Worm (Caenorhabditis elegans): ENCODE results near the gene srz-23.
A peak's percentile ranks its signal among the peaks of the same experiment; 100 is the strongest.

srz-23 gene

ce11 chrIV:3491477-3491876 lies 38.1 kb downstream of the srz-23 start, which contains the start of gene srz-78:
TSS of gene srz-78 (plus strand) at chrIV:3491777.
- TF ChIP-seq jun-1 (tag; optimal IDR thresholded peaks at IDR 0.05) (no peak), madf-5 (GFP tag; IDR thresholded peaks at IDR 0.05) (no peak), sdz-12 (GFP tag; optimal IDR thresholded peaks at IDR 0.05) (no peak), unc-130 (GFP tag; optimal IDR thresholded peaks at IDR 0.05) (no peak), mdl-1 (tag; optimal IDR thresholded peaks at IDR 0.05) (no peak), D1046.2 (GFP tag; IDR thresholded peaks at IDR 0.05) (no peak), nhr-11 (tag; optimal IDR thresholded peaks at IDR 0.05) (no peak)

DNA sequence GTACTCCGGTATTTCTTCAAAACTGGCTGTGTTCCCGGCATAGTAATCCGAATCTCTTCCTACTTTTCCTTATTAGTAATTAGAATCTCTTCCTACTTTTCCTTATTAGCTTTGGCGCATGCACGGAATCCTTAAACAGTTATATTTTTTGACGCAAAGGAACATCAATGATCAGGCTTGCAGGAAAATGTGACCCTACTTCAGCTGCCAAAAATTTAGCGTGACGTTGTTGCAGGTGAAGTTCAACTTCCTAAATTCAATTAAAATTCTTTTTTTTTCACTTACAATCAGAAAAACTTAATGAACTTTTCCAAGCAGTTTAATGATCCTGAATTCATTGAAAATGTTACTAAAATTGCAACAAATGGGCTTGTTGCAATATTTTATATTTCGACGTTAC lies 39.9 kb downstream of the srz-23 start, which contains the start of gene srz-79:
TSS of gene srz-79 (plus strand) at position 301 of the 400 bp plus-strand sequence.
- no peak for TF ChIP-seq nhr-237 (tag; optimal IDR thresholded peaks at IDR 0.05)
- TF ChIP-seq T26A8.4 (GFP tag; IDR thresholded peaks at IDR 0.05) = no peak
- no peak for TF ChIP-seq lin-13 (GFP tag; optimal IDR thresholded peaks at IDR 0.05)
- no peak for TF ChIP-seq hlh-30 (tag; optimal IDR thresholded peaks at IDR 0.05; ENCODE audit: insufficient read depth)
- TF ChIP-seq zfp-2 (tag; optimal IDR thresholded peaks at IDR 0.05) = no peak
- no peak for TF ChIP-seq nhr-41 (GFP tag; IDR thresholded peaks at IDR 0.05)

DNA sequence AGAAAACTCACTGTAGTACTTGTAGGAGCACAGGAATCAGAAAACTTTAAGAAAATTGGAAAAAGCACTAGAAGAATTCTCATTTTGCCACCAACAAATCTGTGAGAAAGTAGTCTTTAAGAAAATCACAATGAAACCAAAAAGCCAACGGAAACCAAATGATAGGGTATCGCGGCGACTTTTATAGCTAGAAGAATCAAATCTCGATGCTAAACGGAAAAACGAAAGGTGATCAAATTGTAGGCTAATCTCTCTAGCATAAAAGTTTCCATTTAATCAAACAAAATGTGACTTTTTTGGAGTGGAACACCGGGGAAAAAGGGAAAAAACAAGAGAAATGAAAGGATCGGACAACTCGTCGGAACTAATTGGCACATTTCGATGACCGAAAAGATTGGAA lies 43.0 kb downstream of the srz-23 start, which contains the start of gene C09G12.17:
TSS of gene C09G12.17 (minus strand) at position 101 of the 400 bp plus-strand sequence.
- TF ChIP-seq nhr-77 (tag; optimal IDR thresholded peaks at IDR 0.05) (no peak), nhr-102 (tag; optimal IDR thresholded peaks at IDR 0.05) (no peak), aha-1 (tag) (no peak), F44E2.7 (GFP tag; IDR thresholded peaks at IDR 0.05) (no peak), Y105C5A.15 (GFP tag; IDR thresholded peaks at IDR 0.05) (no peak), cey-2 (tag; optimal IDR thresholded peaks at IDR 0.05; ENCODE audit: borderline replicate concordance, insufficient read depth) (no peak), nhr-48 (tag; optimal IDR thresholded peaks at IDR 0.05) (no peak), tra-1 (GFP tag; IDR thresholded peaks at IDR 0.05) (no peak)

DNA sequence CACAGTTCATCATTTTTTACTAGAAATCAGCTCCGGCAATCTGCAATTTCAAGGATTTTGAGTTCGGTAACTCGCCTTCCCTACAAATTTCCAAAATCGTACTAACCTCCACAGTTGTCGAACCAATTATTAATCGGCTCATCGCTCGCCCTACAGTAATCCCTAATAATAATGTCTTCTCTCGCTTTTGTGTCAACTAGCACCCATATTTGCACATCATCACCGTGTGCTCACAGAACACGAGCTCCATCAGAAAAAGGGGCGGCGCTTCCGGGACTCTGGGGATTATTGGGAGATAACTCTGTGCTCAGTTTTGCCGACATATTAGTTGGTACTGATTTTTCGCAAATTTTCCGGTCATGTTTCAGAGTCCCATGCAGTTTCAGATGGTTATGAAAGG lies 44.5 kb downstream of the srz-23 start, which contains the start of gene ceh-53:
TSS of gene ceh-53 (plus strand) at position 301 of the 400 bp plus-strand sequence.
- no peak for TF ChIP-seq F49E8.2 (tag; optimal IDR thresholded peaks at IDR 0.05; ENCODE audit: borderline replicate concordance)
- TF ChIP-seq mdt-29 (GFP tag; IDR thresholded peaks at IDR 0.05) = no peak
- no peak for TF ChIP-seq D1046.2 (GFP tag; IDR thresholded peaks at IDR 0.05)
- TF ChIP-seq mep-1 (tag; optimal IDR thresholded peaks at IDR 0.05) = no peak

DNA sequence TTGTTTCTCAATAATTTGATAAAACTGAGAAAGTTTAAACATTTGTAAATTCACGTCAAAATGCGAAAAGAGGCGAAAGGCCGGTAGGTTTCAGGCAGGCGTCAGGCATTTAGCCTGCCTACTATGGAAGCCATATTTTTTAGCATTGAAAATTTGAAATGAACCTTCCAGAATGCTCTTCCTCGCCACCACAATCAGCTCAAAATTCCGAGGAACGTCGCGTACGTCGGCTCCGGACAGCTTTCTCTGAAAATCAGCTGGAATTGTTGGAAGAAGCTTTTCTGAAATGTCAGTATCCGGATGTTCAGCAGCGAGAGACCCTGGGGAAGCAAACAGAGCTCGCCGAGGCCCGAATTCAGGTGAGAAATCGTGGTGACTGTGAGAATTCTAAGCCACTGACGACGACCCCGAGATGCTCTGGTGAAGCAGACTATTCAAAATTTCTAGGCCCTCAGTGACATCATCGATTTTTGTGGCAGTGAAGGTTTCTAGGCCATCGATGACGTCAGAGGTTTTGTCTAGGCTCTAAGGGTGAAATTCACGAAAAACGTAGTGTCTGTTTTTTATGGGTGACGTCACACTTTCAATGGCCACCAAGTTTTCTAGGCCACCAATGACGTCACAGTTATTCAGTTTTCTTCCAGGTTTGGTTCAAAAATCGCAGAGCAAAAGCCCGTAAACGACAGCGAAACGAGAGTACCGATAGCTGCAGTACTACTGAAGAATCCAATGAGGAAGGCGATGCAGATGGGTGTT lies 48.8 kb downstream of the srz-23 start:
- peak; percentile 90 for TF ChIP-seq aha-1 (tag)
- no peak for TF ChIP-seq zfp-2 (tag; optimal IDR thresholded peaks at IDR 0.05)
- TF ChIP-seq saeg-2 (GFP tag; IDR thresholded peaks at IDR 0.05) = no peak
- TF ChIP-seq set-16 (GFP tag; IDR thresholded peaks at IDR 0.05) = 0 out of 2 replicates have a peak, but pooled peaks have one; percentile 9
- no peak for TF ChIP-seq cey-2 (tag; optimal IDR thresholded peaks at IDR 0.05; ENCODE audit: borderline replicate concordance, insufficient read depth)
- peak in 1 of 2 experiments; percentile 80 for TF ChIP-seq unc-62 (GFP tag; optimal IDR thresholded peaks at IDR 0.05 in 1 of 2)
- no peak for TF ChIP-seq unc-62 (tag; optimal IDR thresholded peaks at IDR 0.05)
- TF ChIP-seq D1046.2 (GFP tag; IDR thresholded peaks at IDR 0.05) = no peak
- TF ChIP-seq lin-39 (tag; optimal IDR thresholded peaks at IDR 0.05) = no peak
- TF ChIP-seq lin-13 (GFP tag; optimal IDR thresholded peaks at IDR 0.05) = no peak

ce11 chrIV:3504144-3504543 lies 50.7 kb downstream of the srz-23 start, which contains the start of gene srz-83:
TSS of gene srz-83 (plus strand) at chrIV:3504444.
- TF ChIP-seq sdz-12 (GFP tag; optimal IDR thresholded peaks at IDR 0.05) (no peak), ceh-32 (tag; optimal IDR thresholded peaks at IDR 0.05; ENCODE audit: poor library complexity) (no peak), lsy-2 (tag; optimal IDR thresholded peaks at IDR 0.05) (no peak), tra-1 (GFP tag; IDR thresholded peaks at IDR 0.05) (no peak), snpc-4 (tag; optimal IDR thresholded peaks at IDR 0.05) (no peak), F26F4.8 (GFP tag; conservative IDR thresholded peaks at IDR 0.05) (no peak), ceh-82 (tag; optimal IDR thresholded peaks at IDR 0.05) (no peak), saeg-2 (GFP tag; IDR thresholded peaks at IDR 0.05) (no peak), ceh-44 (GFP tag; IDR thresholded peaks at IDR 0.05) (no peak), set-16 (GFP tag; IDR thresholded peaks at IDR 0.05) (no peak), zip-2 (tag; optimal IDR thresholded peaks at IDR 0.05) (no peak), php-3 (GFP tag; IDR thresholded peaks at IDR 0.05) (no peak)

Measured in whole organism, L4 larva.